Fruit fly (Drosophila melanogaster) whole organism: Measurements from ENCODE around the gene CG4004.

Experiments
- CG8478 ChIP-seq: fragments of >200 bp; optimal IDR thresholded peaks from 2 replicates; lab custom pipeline; 2018; ENCODE audit warnings: inconsistent platforms
- Dll ChIP-seq: fragments of >200 bp; optimal IDR thresholded peaks from 2 replicates; lab custom pipeline; 2017
- pan ChIP-seq: fragments of >200 bp; optimal IDR thresholded peaks from 2 replicates; lab custom pipeline; 2017
- psq ChIP-seq: fragments of >200 bp; optimal IDR thresholded peaks from 2 replicates; lab custom pipeline; 2017

DNA sequence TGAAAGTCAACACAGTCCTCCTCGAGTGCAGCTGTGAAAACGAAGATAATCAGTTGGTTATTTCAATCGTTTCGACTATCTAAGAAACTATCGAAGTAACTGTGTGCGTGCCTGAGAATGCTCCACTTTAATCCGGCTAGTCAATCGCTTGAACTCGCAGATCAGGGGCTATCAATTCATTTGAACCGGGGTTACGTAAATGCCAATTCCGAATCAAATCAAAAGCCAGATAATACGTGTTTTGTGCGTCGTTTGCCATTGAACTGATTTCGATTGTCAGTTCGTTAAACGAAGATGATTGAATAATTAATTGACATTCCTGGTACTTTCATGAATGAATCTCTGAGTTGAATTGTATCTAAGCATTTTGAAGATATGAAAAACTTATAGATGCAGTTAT is 33.2 kb downstream of the CG4004 start:
- TF ChIP-seq Dll (lab: Kevin White, UChicago) (no peak), pan (lab: Kevin White, UChicago) (no peak), psq (lab: Kevin White, UChicago) (no peak), CG8478 (lab: Kevin White, UChicago) (no peak)
